Fruit fly (Drosophila melanogaster) whole organism, embryonic: Measurements from ENCODE around the gene CG44405.

ENCODE experiments used
- Abd-B ChIP-seq: fragments of 200-800 bp; sonication (Bioruptor generic); optimal IDR thresholded peaks from 2 replicates; lab custom pipeline; 2018; ENCODE audit warnings: missing biosample characterization, mild to moderate bottlenecking, missing genetic modification characterization, moderate library complexity
- Atf6 ChIP-seq: fragments of 200-800 bp; sonication (Bioruptor generic); IDR thresholded peaks from 2 replicates; pipeline ENCODE4 v1.3.6; 2022; ENCODE audit warnings: missing biosample characterization, missing genetic modification characterization
- Awh ChIP-seq: fragments of 200-800 bp; sonication (Bioruptor generic); IDR thresholded peaks from 2 replicates; pipeline ENCODE4, ENCODE4 v1.3.6; 2022; ENCODE audit warnings: missing biosample characterization, missing genetic modification characterization
- Bteb2 ChIP-seq: fragments of 200-800 bp; sonication (Bioruptor generic); optimal IDR thresholded peaks from 2 replicates; lab custom pipeline; 2016; ENCODE audit warnings: missing biosample characterization, missing genetic modification characterization
- CG10274 ChIP-seq: fragments of 200-800 bp; sonication (Bioruptor generic); optimal IDR thresholded peaks from 3 replicates; lab custom pipeline; 2017; ENCODE audit warnings: missing biosample characterization, mild to moderate bottlenecking, missing genetic modification characterization
- CG12104 ChIP-seq: fragments of 200-800 bp; sonication (Bioruptor generic); optimal IDR thresholded peaks from 3 replicates; lab custom pipeline; 2016; ENCODE audit warnings: missing biosample characterization, missing genetic modification characterization
- CG12659 ChIP-seq: fragments of 200-800 bp; sonication (Bioruptor generic); optimal IDR thresholded peaks from 3 replicates; lab custom pipeline; 2017; ENCODE audit warnings: mild to moderate bottlenecking, missing biosample characterization, missing genetic modification reagents, missing genetic modification characterization
- CG13894 ChIP-seq: fragments of 200-800 bp; sonication (Bioruptor generic); optimal IDR thresholded peaks from 3 replicates; lab custom pipeline; 2018; ENCODE audit warnings: missing biosample characterization, mild to moderate bottlenecking, missing genetic modification characterization, moderate library complexity
- CG17802 ChIP-seq: fragments of 200-800 bp; sonication (Bioruptor generic); optimal IDR thresholded peaks from 2 replicates; lab custom pipeline; 2018; ENCODE audit warnings: missing biosample characterization, mild to moderate bottlenecking, missing genetic modification characterization, moderate library complexity
- CG31365 ChIP-seq: fragments of 200-800 bp; sonication (Bioruptor generic); optimal IDR thresholded peaks from 2 replicates; lab custom pipeline; 2018; ENCODE audit warnings: missing biosample characterization, mild to moderate bottlenecking, missing genetic modification characterization
- CG34376 ChIP-seq: fragments of 200-800 bp; sonication (Bioruptor generic); optimal IDR thresholded peaks from 2 replicates; lab custom pipeline; 2018; ENCODE audit warnings: missing biosample characterization, mild to moderate bottlenecking, missing genetic modification characterization
- CG4854 ChIP-seq: fragments of 200-800 bp; sonication (Bioruptor generic); optimal IDR thresholded peaks from 2 replicates; lab custom pipeline; 2016; ENCODE audit warnings: missing biosample characterization, missing genetic modification characterization, inconsistent platforms
- CG6175 ChIP-seq: fragments of 200-800 bp; sonication (Bioruptor generic); IDR thresholded peaks from 3 replicates; pipeline ENCODE4 v1.3.6; 2022; ENCODE audit warnings: missing biosample characterization, missing genetic modification characterization
- CG7786 ChIP-seq: fragments of 200-800 bp; sonication (Bioruptor generic); optimal IDR thresholded peaks from 2 replicates; lab custom pipeline; 2016; ENCODE audit warnings: missing biosample characterization, missing genetic modification characterization
- CG7839 ChIP-seq: fragments of 200-800 bp; sonication (Bioruptor generic); optimal IDR thresholded peaks from 3 replicates; lab custom pipeline; 2018; ENCODE audit warnings: missing biosample characterization, mild to moderate bottlenecking, missing genetic modification characterization, moderate library complexity
- CG7928 ChIP-seq: fragments of 200-800 bp; sonication (Bioruptor generic); optimal IDR thresholded peaks from 2 replicates; lab custom pipeline; 2017; ENCODE audit warnings: missing biosample characterization, mild to moderate bottlenecking, missing genetic modification characterization
- CG9876 ChIP-seq: fragments of 200-800 bp; sonication (Bioruptor generic); optimal IDR thresholded peaks from 2 replicates; lab custom pipeline; 2016; ENCODE audit warnings: missing biosample characterization, missing genetic modification characterization
- Chrac-16 ChIP-seq: fragments of 200-800 bp; sonication (Bioruptor generic); optimal IDR thresholded peaks from 3 replicates; lab custom pipeline; 2016; ENCODE audit warnings: missing biosample characterization, missing genetic modification characterization
- Deaf1 ChIP-seq: fragments of 200-800 bp; optimal IDR thresholded peaks from 3 replicates; lab custom pipeline; 2019; ENCODE audit warnings: missing biosample characterization, mild to moderate bottlenecking, missing genetic modification characterization, moderate library complexity
- Ets97D ChIP-seq: fragments of 200-800 bp; sonication (Bioruptor generic); optimal IDR thresholded peaks from 3 replicates; lab custom pipeline; 2016; ENCODE audit warnings: missing biosample characterization, missing genetic modification characterization
- H2.0 ChIP-seq: fragments of 200-800 bp; sonication (Bioruptor generic); IDR thresholded peaks from 2 replicates; pipeline ENCODE4 v1.3.6; 2022; ENCODE audit warnings: missing biosample characterization, missing genetic modification characterization
- Lim3 ChIP-seq: fragments of 200-800 bp; sonication (Bioruptor generic); IDR thresholded peaks from 2 replicates; pipeline ENCODE4 v1.3.6; 2022; ENCODE audit warnings: missing biosample characterization, missing genetic modification characterization
- Med ChIP-seq: fragments of 200-800 bp; sonication (Bioruptor generic); peaks from one replicate; lab custom pipeline; 2016; ENCODE audit warnings: missing biosample characterization, missing genetic modification characterization, mild to moderate bottlenecking, inconsistent platforms, moderate library complexity
- Oli ChIP-seq: fragments of 200-800 bp; sonication (Bioruptor generic); optimal IDR thresholded peaks from 2 replicates; lab custom pipeline; 2018; ENCODE audit warnings: missing biosample characterization, mild to moderate bottlenecking, missing genetic modification characterization, moderate library complexity
- Pdp1 ChIP-seq, 2 experiments: fragments of 200-800 bp; sonication (Bioruptor generic); optimal IDR thresholded peaks; 3 replicates each; lab custom pipeline; 2016; ENCODE audit warnings: missing biosample characterization in 2 of 2, missing genetic modification characterization in 2 of 2, mild to moderate bottlenecking in 1 of 2, moderate library complexity in 1 of 2
- Scr ChIP-seq: fragments of 200-800 bp; sonication (Bioruptor generic); IDR thresholded peaks from 2 replicates; pipeline ENCODE4 v1.3.6; 2022; ENCODE audit warnings: missing biosample characterization, missing genetic modification characterization; ENCODE audit not compliant: partially characterized antibody
- Sox100B ChIP-seq: fragments of 200-800 bp; sonication (Bioruptor generic); optimal IDR thresholded peaks from 3 replicates; lab custom pipeline; 2018; ENCODE audit warnings: missing biosample characterization, mild to moderate bottlenecking, missing genetic modification characterization
- Sox102F ChIP-seq: fragments of 200-800 bp; sonication (Bioruptor generic); optimal IDR thresholded peaks from 2 replicates; lab custom pipeline; 2018; ENCODE audit warnings: missing biosample characterization, mild to moderate bottlenecking, missing genetic modification characterization, moderate library complexity
- Tbp ChIP-seq: fragments of >200 bp; optimal IDR thresholded peaks from 2 replicates; lab custom pipeline; 2018; ENCODE audit warnings: missing biosample characterization, missing genetic modification characterization
- abd-A ChIP-seq: fragments of 200-800 bp; sonication (Bioruptor generic); optimal IDR thresholded peaks from 3 replicates; lab custom pipeline; 2019; ENCODE audit warnings: missing biosample characterization, mild to moderate bottlenecking, missing genetic modification characterization, moderate library complexity
- al ChIP-seq: fragments of 200-800 bp; sonication (Bioruptor generic); IDR thresholded peaks from 2 replicates; pipeline ENCODE4 v1.3.6; 2022; ENCODE audit warnings: missing biosample characterization, missing genetic modification characterization
- bbx ChIP-seq: fragments of 200-800 bp; sonication (Bioruptor generic); IDR thresholded peaks from 2 replicates; pipeline ENCODE4 v1.3.6; 2022; ENCODE audit warnings: missing biosample characterization, missing genetic modification characterization; ENCODE audit not compliant: partially characterized antibody
- bigmax ChIP-seq: fragments of 200-800 bp; sonication (Bioruptor generic); optimal IDR thresholded peaks from 2 replicates; lab custom pipeline; 2018; ENCODE audit warnings: missing biosample characterization, mild to moderate bottlenecking, missing genetic modification characterization
- cas ChIP-seq: fragments of 200-800 bp; sonication (Bioruptor generic); IDR thresholded peaks from 2 replicates; pipeline ENCODE4 v1.3.6; 2022; ENCODE audit warnings: missing biosample characterization, missing genetic modification characterization
- dati ChIP-seq: fragments of 200-800 bp; sonication (Bioruptor generic); IDR thresholded peaks from 2 replicates; pipeline ENCODE4 v1.3.6; 2022; ENCODE audit warnings: missing biosample characterization, missing genetic modification characterization
- esg ChIP-seq: fragments of 200-800 bp; sonication (Bioruptor generic); conservative IDR thresholded peaks from 2 replicates; pipeline ENCODE4 v1.3.6; 2022; ENCODE audit warnings: missing biosample characterization, missing genetic modification characterization
- ewg ChIP-seq: fragments of 200-800 bp; sonication (Bioruptor generic); optimal IDR thresholded peaks from 3 replicates; lab custom pipeline; 2017; ENCODE audit warnings: mild to moderate bottlenecking, missing biosample characterization, missing genetic modification reagents, missing genetic modification characterization
- gro ChIP-seq: fragments of 200-800 bp; sonication (Bioruptor generic); optimal IDR thresholded peaks from 2 replicates; lab custom pipeline; 2016; ENCODE audit warnings: missing biosample characterization, missing genetic modification characterization
- hb ChIP-seq: fragments of 200-800 bp; sonication (Bioruptor generic); IDR thresholded peaks from 3 replicates; pipeline ENCODE4 v1.3.6; 2022; ENCODE audit warnings: missing biosample characterization, missing genetic modification characterization; ENCODE audit not compliant: partially characterized antibody
- nom ChIP-seq: fragments of 200-800 bp; sonication (Bioruptor generic); optimal IDR thresholded peaks from 2 replicates; lab custom pipeline; 2017; ENCODE audit warnings: missing biosample characterization, missing genetic modification characterization, mild to moderate bottlenecking, moderate library complexity, missing genetic modification reagents
- repo ChIP-seq: fragments of 200-800 bp; sonication (Bioruptor generic); optimal IDR thresholded peaks from 2 replicates; lab custom pipeline; 2016; ENCODE audit warnings: missing biosample characterization, missing genetic modification characterization
- scrt ChIP-seq: fragments of 200-800 bp; sonication (Bioruptor generic); optimal IDR thresholded peaks from 2 replicates; lab custom pipeline; 2018; ENCODE audit warnings: missing biosample characterization, mild to moderate bottlenecking, missing genetic modification characterization, moderate library complexity
- sens ChIP-seq: fragments of 200-800 bp; sonication (Bioruptor generic); peaks from one replicate; lab custom pipeline; 2016; ENCODE audit warnings: missing biosample characterization, missing genetic modification characterization
- ssp ChIP-seq: fragments of 200-800 bp; sonication (Bioruptor generic); IDR thresholded peaks from 2 replicates; pipeline ENCODE4 v1.3.6; 2022; ENCODE audit warnings: missing biosample characterization, missing genetic modification characterization
- trem ChIP-seq: fragments of 200-800 bp; optimal IDR thresholded peaks from 3 replicates; lab custom pipeline; 2019; ENCODE audit warnings: missing biosample characterization, mild to moderate bottlenecking, missing genetic modification characterization, moderate library complexity
- wek ChIP-seq: fragments of 200-800 bp; sonication (Bioruptor generic); optimal IDR thresholded peaks from 3 replicates; lab custom pipeline; 2018; ENCODE audit warnings: missing biosample characterization, mild to moderate bottlenecking, missing genetic modification characterization, moderate library complexity

The CG44405 gene

dm6 chr2L:16320428-16320827, 21.7 kb downstream of the CG44405 start:
- TF ChIP-seq CG7839 (tag; lab: Kevin White, UChicago) (no peak), Pdp1 (GFP tag; optimal IDR thresholded peaks at IDR 0.05; lab: Kevin White, UChicago) (peak in 1 of 2 experiments; percentile 29), Chrac-16 (GFP tag; lab: Kevin White, UChicago) (no peak), scrt (GFP tag; lab: Kevin White, UChicago) (no peak), Scr (GFP tag; lab: Robert Waterston, UW) (no peak), Bteb2 (GFP tag; lab: Kevin White, UChicago) (no peak), Lim3 (no peak), Oli (tag; lab: Kevin White, UChicago) (no peak), repo (GFP tag; lab: Kevin White, UChicago) (no peak), gro (no peak), CG7786 (GFP tag; lab: Kevin White, UChicago) (no peak), cas (GFP tag; lab: Robert Waterston, UW) (no peak), bbx (GFP tag; lab: Robert Waterston, UW) (no peak), esg (GFP tag; lab: Robert Waterston, UW) (no peak), Sox102F (GFP tag; lab: Kevin White, UChicago) (no peak), nom (GFP tag; lab: Kevin White, UChicago) (no peak), sens (GFP tag; lab: Kevin White, UChicago) (peak; percentile 63), CG12659 (GFP tag; lab: Kevin White, UChicago) (no peak), CG4854 (GFP tag; lab: Kevin White, UChicago) (no peak), H2.0 (GFP tag; lab: Robert Waterston, UW) (no peak), CG12104 (GFP tag; lab: Kevin White, UChicago) (no peak), Awh (GFP tag; lab: Robert Waterston, UW) (no peak), trem (tag; lab: Kevin White, UChicago) (no peak), CG10274 (GFP tag; lab: Kevin White, UChicago) (no peak), Med (GFP tag; lab: Kevin White, UChicago) (peak; percentile 27), CG17802 (tag; lab: Kevin White, UChicago) (no peak), dati (GFP tag; lab: Robert Waterston, UW) (no peak), CG7928 (no peak), ssp (GFP tag; lab: Robert Waterston, UW) (no peak), CG34376 (no peak), bigmax (no peak), hb (GFP tag; lab: Robert Waterston, UW) (no peak), Abd-B (no peak), ewg (GFP tag; lab: Kevin White, UChicago) (no peak), CG31365 (tag; lab: Kevin White, UChicago) (no peak), abd-A (peak; percentile 43), Deaf1 (no peak), CG13894 (peak; percentile 14), CG9876 (GFP tag; lab: Kevin White, UChicago) (no peak), CG6175 (GFP tag; lab: Robert Waterston, UW) (no peak), Atf6 (GFP tag; lab: Robert Waterston, UW) (0 out of 2 replicates have a peak, but pooled peaks have one; percentile 20), al (no peak), wek (GFP tag; lab: Kevin White, UChicago) (no peak), Ets97D (GFP tag; lab: Kevin White, UChicago) (no peak), Sox100B (no peak), Tbp (no peak)
